Fruit fly (Drosophila melanogaster): ENCODE measurements around the gene CG9109.
A peak's percentile ranks its signal among the peaks of the same experiment; 100 is the strongest.

The CG9109 gene

dm6 chr2L:6019352-6020131 lies 14.7 kb downstream of the CG9109 start, which contains the start of gene H2.0 (continued):
- TF ChIP-seq net (GFP tag; optimal IDR thresholded peaks at IDR 0.05) (peak; percentile 58), fd59A (GFP tag; optimal IDR thresholded peaks at IDR 0.05) (peak; percentile 64), Sox102F (GFP tag; optimal IDR thresholded peaks at IDR 0.05) (peak; percentile 55), Gug (GFP tag; IDR thresholded peaks at IDR 0.05) (no peak), vri (GFP tag; optimal IDR thresholded peaks at IDR 0.05) (peak; percentile 51), salr (GFP tag; optimal IDR thresholded peaks at IDR 0.05) (peak in 1 of 2 experiments; percentile 64), CG6808 (GFP tag; optimal IDR thresholded peaks at IDR 0.05) (peak; percentile 59), Eip93F (GFP tag; optimal IDR thresholded peaks at IDR 0.05) (no peak), eg (GFP tag; IDR thresholded peaks at IDR 0.05) (0 out of 3 replicates have a peak, but pooled peaks have one; percentile 8), CG10631 (GFP tag; optimal IDR thresholded peaks at IDR 0.05) (peak; percentile 71), CG3032 (tag; optimal IDR thresholded peaks at IDR 0.05) (no peak), CG31627 (GFP tag; optimal IDR thresholded peaks at IDR 0.05) (peak; percentile 59), lz (GFP tag; optimal IDR thresholded peaks at IDR 0.05) (peak; percentile 75), CG8319 (GFP tag; optimal IDR thresholded peaks at IDR 0.05) (peak; percentile 28), fkh (GFP tag; optimal IDR thresholded peaks at IDR 0.05) (peak; percentile 76), CG4318 (GFP tag; optimal IDR thresholded peaks at IDR 0.05) (peak; percentile 43), svp (GFP tag) (peak; percentile 91), esn (GFP tag; optimal IDR thresholded peaks at IDR 0.05) (peak; percentile 79), ss (GFP tag; optimal IDR thresholded peaks at IDR 0.05) (peak; percentile 31 to 72), CG6792 (GFP tag; optimal IDR thresholded peaks at IDR 0.05) (peak; percentile 70), OdsH (GFP tag; optimal IDR thresholded peaks at IDR 0.05) (peak; percentile 73), CG32006 (GFP tag; optimal IDR thresholded peaks at IDR 0.05) (peak; percentile 81), dac (GFP tag; optimal IDR thresholded peaks at IDR 0.05) (peak; percentile 42), CG8119 (GFP tag; IDR thresholded peaks at IDR 0.05) (peak; percentile 71), CG6854 (GFP tag; optimal IDR thresholded peaks at IDR 0.05) (no peak), CG6276 (GFP tag; optimal IDR thresholded peaks at IDR 0.05) (peak; percentile 59), Smox (GFP tag; optimal IDR thresholded peaks at IDR 0.05) (peak; percentile 69)

DNA sequence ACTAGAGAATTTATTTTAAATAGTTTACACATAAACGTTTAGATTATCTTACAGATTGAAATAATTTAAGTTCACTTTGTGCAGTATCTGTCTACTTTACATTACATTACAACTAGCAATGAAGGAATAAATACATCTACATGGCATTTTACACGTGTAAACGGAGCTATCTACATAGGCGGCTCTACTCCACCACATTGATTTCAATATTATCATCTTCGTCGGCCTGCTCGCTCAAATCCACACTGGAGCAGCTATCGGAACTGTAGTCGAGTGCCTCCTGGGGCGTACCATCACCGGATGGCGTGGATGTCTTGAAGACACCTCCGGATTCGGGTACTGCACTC lies 21.2 kb downstream of the CG9109 start:
- no peak for TF ChIP-seq Eip93F (GFP tag; optimal IDR thresholded peaks at IDR 0.05)
- no peak for TF ChIP-seq CG6854 (GFP tag; optimal IDR thresholded peaks at IDR 0.05)
- TF ChIP-seq dsx (GFP tag; optimal IDR thresholded peaks at IDR 0.05; ENCODE audit: poor library complexity, severe bottlenecking): no peak
- no peak for TF ChIP-seq CG3919 (GFP tag; optimal IDR thresholded peaks at IDR 0.05)
- no peak for TF ChIP-seq topi (GFP tag; optimal IDR thresholded peaks at IDR 0.05)
- TF ChIP-seq Sox15 (GFP tag; optimal IDR thresholded peaks at IDR 0.05): no peak
- no peak for TF ChIP-seq CG11294 (GFP tag; IDR thresholded peaks at IDR 0.05)
- TF ChIP-seq Eip78C (GFP tag): no peak
- TF ChIP-seq spab (GFP tag; optimal IDR thresholded peaks at IDR 0.05): no peak
- TF ChIP-seq Sox14 (GFP tag; optimal IDR thresholded peaks at IDR 0.05): no peak
- no peak for TF ChIP-seq fd85E (GFP tag; optimal IDR thresholded peaks at IDR 0.05)

DNA sequence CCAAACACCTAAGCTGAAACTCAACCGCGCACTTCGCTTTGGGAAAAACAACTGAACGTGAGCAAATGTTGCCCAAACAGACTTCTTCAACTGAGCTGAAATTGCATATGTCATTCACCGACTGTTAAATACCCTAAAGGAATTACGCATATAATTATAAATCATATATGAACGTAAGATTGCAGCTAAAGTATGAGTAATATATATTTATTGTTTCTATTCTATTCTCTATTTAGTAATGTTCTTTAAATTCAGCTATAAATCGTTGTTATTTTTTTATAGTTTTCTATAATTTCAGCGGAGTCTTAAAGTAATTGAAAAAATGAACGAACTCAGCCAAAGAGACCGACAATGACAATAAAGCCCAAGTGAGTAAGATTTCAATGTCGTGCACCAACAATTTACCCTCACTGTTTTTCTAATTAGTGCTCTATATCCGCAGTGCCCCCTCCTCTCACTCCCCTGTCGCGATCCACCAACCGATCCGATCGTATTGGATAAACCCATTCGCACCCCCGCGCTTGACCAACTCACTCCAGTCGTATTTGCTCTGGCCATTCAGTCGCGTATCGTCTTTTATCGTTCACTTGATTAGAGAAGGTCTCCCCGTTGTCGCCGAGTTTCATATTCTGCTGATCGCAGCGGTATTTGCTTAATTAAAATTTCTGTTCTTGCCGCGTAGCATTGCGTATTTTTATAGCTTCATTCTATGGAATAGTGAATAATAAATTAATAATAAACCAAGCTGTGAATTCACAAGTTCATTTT lies 21.7 kb downstream of the CG9109 start, which contains the start of gene CG9098:
CG9098 (minus strand) TSS at position 36 of the 768 bp plus-strand sequence.
- no peak for TF ChIP-seq CG34406 (GFP tag; optimal IDR thresholded peaks at IDR 0.05)
- no peak for TF ChIP-seq CG6808 (GFP tag; optimal IDR thresholded peaks at IDR 0.05)
- TF ChIP-seq CG8119 (GFP tag; IDR thresholded peaks at IDR 0.05): no peak
- TF ChIP-seq lz (GFP tag; optimal IDR thresholded peaks at IDR 0.05): no peak

All from whole organism, prepupa.